Worm (Caenorhabditis elegans) whole organism, late embryonic: ENCODE results near the gene C09B8.4.

Source experiments
- C08G9.2 ChIP-seq: sonication (generic microtip); optimal IDR thresholded peaks from 2 replicates; lab custom pipeline; 2016; ENCODE audit warnings: mild to moderate bottlenecking, missing genetic modification characterization, moderate library complexity, missing compliant biosample characterization
- C38D4.7 ChIP-seq: fragments of 200-800 bp; sonication (Bioruptor generic); optimal IDR thresholded peaks from 2 replicates; lab custom pipeline; 2018; ENCODE audit warnings: mild to moderate bottlenecking, missing genetic modification characterization, moderate library complexity, missing compliant biosample characterization
- F13H6.1 ChIP-seq: sonication (generic microtip); optimal IDR thresholded peaks from 2 replicates; lab custom pipeline; 2016; ENCODE audit warnings: missing genetic modification characterization, missing compliant biosample characterization
- K02D7.2 ChIP-seq: sonication (generic microtip); optimal IDR thresholded peaks from 2 replicates; lab custom pipeline; 2017; ENCODE audit warnings: mild to moderate bottlenecking, missing genetic modification characterization, missing compliant biosample characterization
- T23F11.4 ChIP-seq: fragments of 200-800 bp; sonication (Bioruptor generic); optimal IDR thresholded peaks from 2 replicates; lab custom pipeline; 2018; ENCODE audit warnings: mild to moderate bottlenecking, missing genetic modification characterization, missing compliant biosample characterization
- Y22D7AL.16 ChIP-seq: sonication (generic microtip); optimal IDR thresholded peaks from 2 replicates; lab custom pipeline; 2016; ENCODE audit warnings: missing genetic modification characterization, missing compliant biosample characterization
- ama-1 ChIP-seq: fragments of 150-350 bp; optimal IDR thresholded peaks from 2 replicates; lab custom pipeline; 2014
- ceh-18 ChIP-seq: sonication (generic microtip); optimal IDR thresholded peaks from 2 replicates; lab custom pipeline; 2016; ENCODE audit warnings: missing genetic modification characterization, missing compliant biosample characterization
- ceh-2 ChIP-seq: sonication (generic microtip); optimal IDR thresholded peaks from 2 replicates; lab custom pipeline; 2016; ENCODE audit warnings: missing genotype, missing genetic modification characterization, missing compliant biosample characterization
- ceh-34 ChIP-seq: sonication (generic microtip); optimal IDR thresholded peaks from 2 replicates; lab custom pipeline; 2016; ENCODE audit warnings: mild to moderate bottlenecking, missing genetic modification characterization, missing compliant biosample characterization
- ceh-48 ChIP-seq: sonication (generic microtip); optimal IDR thresholded peaks from 2 replicates; lab custom pipeline; 2016; ENCODE audit warnings: missing genetic modification characterization, inconsistent platforms, missing compliant biosample characterization
- ceh-6 ChIP-seq: fragments of 200-800 bp; sonication (Bioruptor generic); optimal IDR thresholded peaks from 2 replicates; lab custom pipeline; 2018; ENCODE audit warnings: mild to moderate bottlenecking, missing genetic modification characterization, missing compliant biosample characterization
- ceh-9 ChIP-seq: sonication (generic microtip); optimal IDR thresholded peaks from 2 replicates; lab custom pipeline; 2016; ENCODE audit warnings: mild to moderate bottlenecking, missing genetic modification characterization, inconsistent platforms, missing compliant biosample characterization
- dve-1 ChIP-seq: sonication (generic microtip); optimal IDR thresholded peaks from 2 replicates; lab custom pipeline; 2017; ENCODE audit warnings: antibody characterized with exemption, mild to moderate bottlenecking, missing genetic modification characterization, missing compliant biosample characterization
- elt-2 ChIP-seq: sonication (generic microtip); optimal IDR thresholded peaks from 2 replicates; lab custom pipeline; 2016; ENCODE audit warnings: missing genetic modification reagents, missing genetic modification characterization, missing compliant biosample characterization
- ets-4 ChIP-seq: sonication (generic microtip); optimal IDR thresholded peaks from 2 replicates; lab custom pipeline; 2016; ENCODE audit warnings: missing genetic modification characterization, missing compliant biosample characterization
- fax-1 ChIP-seq: sonication (generic microtip); optimal IDR thresholded peaks from 2 replicates; lab custom pipeline; 2016; ENCODE audit warnings: missing genotype, missing genetic modification characterization, missing compliant biosample characterization
- fkh-10 ChIP-seq: fragments of 150-350 bp; optimal IDR thresholded peaks from 2 replicates; lab custom pipeline; 2014; ENCODE audit warnings: missing biosample characterization, missing genetic modification reagents, missing genetic modification characterization
- fkh-6 ChIP-seq: sonication (generic microtip); optimal IDR thresholded peaks from 2 replicates; lab custom pipeline; 2016; ENCODE audit warnings: missing genetic modification characterization, missing compliant biosample characterization
- gmeb-2 ChIP-seq: sonication (generic microtip); optimal IDR thresholded peaks from 2 replicates; lab custom pipeline; 2016; ENCODE audit warnings: missing genetic modification characterization, inconsistent platforms, missing compliant biosample characterization
- hlh-6 ChIP-seq: sonication (generic microtip); optimal IDR thresholded peaks from 2 replicates; lab custom pipeline; 2016; ENCODE audit warnings: missing genotype, missing genetic modification characterization, missing compliant biosample characterization
- hlh-8 ChIP-seq: sonication (generic microtip); optimal IDR thresholded peaks from 2 replicates; lab custom pipeline; 2016; ENCODE audit warnings: missing genotype, missing genetic modification characterization, missing compliant biosample characterization
- lin-11 ChIP-seq: fragments of 200-800 bp; sonication (Bioruptor generic); optimal IDR thresholded peaks from 2 replicates; lab custom pipeline; 2018; ENCODE audit warnings: mild to moderate bottlenecking, missing genetic modification characterization, missing compliant biosample characterization
- madf-2 ChIP-seq: sonication (generic microtip); optimal IDR thresholded peaks from 2 replicates; lab custom pipeline; 2017; ENCODE audit warnings: missing genetic modification characterization, missing compliant biosample characterization
- mec-3 ChIP-seq: sonication (generic microtip); optimal IDR thresholded peaks from 2 replicates; lab custom pipeline; 2016; ENCODE audit warnings: borderline replicate concordance, missing genetic modification characterization, missing compliant biosample characterization
- nhr-11 ChIP-seq: fragments of 150-350 bp; optimal IDR thresholded peaks from 2 replicates; lab custom pipeline; 2014; ENCODE audit warnings: missing biosample characterization, missing genetic modification characterization
- nhr-232 ChIP-seq: sonication (generic microtip); optimal IDR thresholded peaks from 2 replicates; lab custom pipeline; 2016; ENCODE audit warnings: missing genetic modification characterization, missing compliant biosample characterization
- npax-4 ChIP-seq: sonication (generic microtip); optimal IDR thresholded peaks from 2 replicates; lab custom pipeline; 2016; ENCODE audit warnings: missing genetic modification characterization, missing compliant biosample characterization
- odd-2 ChIP-seq: sonication (generic microtip); optimal IDR thresholded peaks from 2 replicates; lab custom pipeline; 2017; ENCODE audit warnings: antibody characterized with exemption, mild to moderate bottlenecking, missing genetic modification characterization, missing compliant biosample characterization
- pha-4 ChIP-seq: fragments of 150-350 bp; optimal IDR thresholded peaks from 2 replicates; lab custom pipeline; 2018; ENCODE audit warnings: missing biosample characterization, missing genetic modification reagents, missing genetic modification characterization
- ref-2 ChIP-seq: sonication (generic microtip); optimal IDR thresholded peaks from 2 replicates; lab custom pipeline; 2016; ENCODE audit warnings: missing genetic modification characterization, missing compliant biosample characterization
- rnt-1 ChIP-seq: sonication (generic microtip); optimal IDR thresholded peaks from 2 replicates; lab custom pipeline; 2016; ENCODE audit warnings: missing genetic modification characterization, missing compliant biosample characterization
- sox-2 ChIP-seq: fragments of 200-800 bp; sonication (Bioruptor generic); IDR thresholded peaks from 2 replicates; pipeline ENCODE4 v1.3.6; 2022; ENCODE audit warnings: missing genetic modification reagents, missing genetic modification characterization, missing compliant biosample characterization
- sox-4 ChIP-seq: sonication (generic microtip); optimal IDR thresholded peaks from 2 replicates; lab custom pipeline; 2017; ENCODE audit warnings: mild to moderate bottlenecking, missing genetic modification characterization, inconsistent platforms, missing compliant biosample characterization
- tbx-2 ChIP-seq: sonication (generic microtip); optimal IDR thresholded peaks from 2 replicates; lab custom pipeline; 2016; ENCODE audit warnings: missing genetic modification characterization, missing compliant biosample characterization
- ttx-3 ChIP-seq: sonication (generic microtip); optimal IDR thresholded peaks from 2 replicates; lab custom pipeline; 2016; ENCODE audit warnings: missing genetic modification reagents, missing genetic modification characterization, missing compliant biosample characterization
- unc-55 ChIP-seq: sonication (generic microtip); optimal IDR thresholded peaks from 2 replicates; lab custom pipeline; 2017; ENCODE audit warnings: missing biosample characterization, missing genetic modification reagents, missing genetic modification characterization
- zip-5 ChIP-seq: sonication (generic microtip); optimal IDR thresholded peaks from 2 replicates; lab custom pipeline; 2016; ENCODE audit warnings: missing genetic modification characterization, missing compliant biosample characterization
- ztf-16 ChIP-seq: sonication (generic microtip); optimal IDR thresholded peaks from 2 replicates; lab custom pipeline; 2017; ENCODE audit warnings: missing genetic modification characterization, missing compliant biosample characterization

Gene C09B8.4

ce11 chrX:6020782-6021181 lies 1.0 kb upstream of the C09B8.4 start:
- TF ChIP-seq F13H6.1 (tag; lab: Kevin White, UChicago), result no peak
- no peak for TF ChIP-seq rnt-1 (tag; lab: Kevin White, UChicago)
- no peak for TF ChIP-seq elt-2 (tag; lab: Kevin White, UChicago)
- no peak for TF ChIP-seq fax-1 (tag; lab: Kevin White, UChicago)
- no peak for TF ChIP-seq fkh-10
- no peak for TF ChIP-seq ama-1 (lab: Kevin White, UChicago)
- TF ChIP-seq ztf-16, result no peak
- TF ChIP-seq zip-5 (tag; lab: Kevin White, UChicago), result no peak
- no peak for TF ChIP-seq sox-2 (GFP tag; lab: Robert Waterston, UW)
- no peak for TF ChIP-seq T23F11.4
- TF ChIP-seq ceh-9, result no peak
- TF ChIP-seq lin-11 (tag; lab: Kevin White, UChicago), result no peak
- no peak for TF ChIP-seq hlh-8 (tag; lab: Kevin White, UChicago)

ce11 chrX:6015096-6015495 lies 4.6 kb downstream of the C09B8.4 start, which contains the start of gene C09B8.8:
TSS of gene C09B8.8 (plus strand) at chrX:6015492.
- TF ChIP-seq odd-2 (tag; lab: Kevin White, UChicago) (no peak), npax-4 (tag; lab: Kevin White, UChicago) (no peak), ceh-48 (tag; lab: Kevin White, UChicago) (no peak), tbx-2 (tag; lab: Kevin White, UChicago) (no peak), C38D4.7 (GFP tag; lab: Kevin White, UChicago) (no peak), nhr-11 (tag; lab: Kevin White, UChicago) (no peak), hlh-6 (tag; lab: Kevin White, UChicago) (no peak), fkh-6 (tag; lab: Kevin White, UChicago) (no peak), pha-4 (no peak), fkh-10 (no peak), ets-4 (tag; lab: Kevin White, UChicago) (no peak), ztf-16 (no peak), ref-2 (tag; lab: Kevin White, UChicago) (no peak), gmeb-2 (no peak), ceh-2 (tag; lab: Kevin White, UChicago) (no peak)

ce11 chrX:6010573-6010972 lies 9.2 kb downstream of the C09B8.4 start, which contains the start of gene C09B8.3:
TSS of gene C09B8.3 (minus strand) at chrX:6010673.
- TF ChIP-seq nhr-232 (tag; lab: Kevin White, UChicago) (no peak), ttx-3 (tag; lab: Kevin White, UChicago) (no peak), ceh-34 (no peak), npax-4 (tag; lab: Kevin White, UChicago) (no peak), fkh-6 (tag; lab: Kevin White, UChicago) (no peak), madf-2 (no peak), ceh-18 (no peak), C38D4.7 (GFP tag; lab: Kevin White, UChicago) (no peak), elt-2 (tag; lab: Kevin White, UChicago) (no peak), sox-4 (no peak), ceh-6 (GFP tag; lab: Kevin White, UChicago) (no peak), K02D7.2 (no peak), unc-55 (GFP tag; lab: Kevin White, UChicago) (no peak), F13H6.1 (tag; lab: Kevin White, UChicago) (no peak), C08G9.2 (tag; lab: Kevin White, UChicago) (no peak), mec-3 (tag; lab: Kevin White, UChicago) (no peak), gmeb-2 (no peak), dve-1 (tag; lab: Kevin White, UChicago) (no peak), ceh-2 (tag; lab: Kevin White, UChicago) (no peak), tbx-2 (tag; lab: Kevin White, UChicago) (no peak)

- TF ChIP-seq Y22D7AL.16 (tag; lab: Kevin White, UChicago), result no peak
Observed at ce11 chrX:6004315-6004714, 15.4 kb downstream of the C09B8.4 start.
